Fruit fly (Drosophila melanogaster) whole organism, embryonic: Measurements from ENCODE around the gene CG15629.

Experiments
- ATbp ChIP-seq: fragments of 200-800 bp; sonication (Bioruptor generic); optimal IDR thresholded peaks from 2 replicates; lab custom pipeline; 2017; ENCODE audit warnings: missing biosample characterization, mild to moderate bottlenecking, missing genetic modification characterization, missing genetic modification reagents
- CG10209 ChIP-seq: fragments of 200-800 bp; sonication (Bioruptor generic); optimal IDR thresholded peaks from 3 replicates; lab custom pipeline; 2017; ENCODE audit warnings: missing biosample characterization, mild to moderate bottlenecking, missing genetic modification characterization, missing genetic modification reagents
- CG11560 ChIP-seq: fragments of 200-800 bp; sonication (Bioruptor generic); IDR thresholded peaks from 3 replicates; pipeline ENCODE4 v1.3.6; 2022; ENCODE audit warnings: missing biosample characterization, missing genetic modification characterization
- CG12236 ChIP-seq: fragments of 200-800 bp; sonication (Bioruptor generic); optimal IDR thresholded peaks from 2 replicates; lab custom pipeline; 2016; ENCODE audit warnings: missing biosample characterization, missing genetic modification characterization
- CG12391 ChIP-seq: fragments of 200-800 bp; sonication (Bioruptor generic); optimal IDR thresholded peaks from 3 replicates; lab custom pipeline; 2018; ENCODE audit warnings: missing biosample characterization, mild to moderate bottlenecking, missing genetic modification characterization, moderate library complexity
- CG12769 ChIP-seq: fragments of 200-800 bp; sonication (Bioruptor generic); optimal IDR thresholded peaks from 2 replicates; lab custom pipeline; 2019; ENCODE audit warnings: missing biosample characterization, mild to moderate bottlenecking, missing genetic modification characterization, moderate library complexity
- CG12942 ChIP-seq: fragments of 200-800 bp; sonication (Bioruptor generic); optimal IDR thresholded peaks from 3 replicates; lab custom pipeline; 2016; ENCODE audit warnings: missing biosample characterization, missing genetic modification characterization
- CG14050 ChIP-seq: fragments of 200-800 bp; sonication (Bioruptor generic); IDR thresholded peaks from 3 replicates; pipeline ENCODE4 v1.3.6; 2022; ENCODE audit warnings: missing biosample characterization, missing genetic modification characterization
- CG1529 ChIP-seq: fragments of 200-800 bp; sonication (Bioruptor generic); optimal IDR thresholded peaks from 3 replicates; lab custom pipeline; 2018; ENCODE audit warnings: missing biosample characterization, missing genetic modification characterization
- CG15514 ChIP-seq: fragments of 200-800 bp; sonication (Bioruptor generic); optimal IDR thresholded peaks from 3 replicates; lab custom pipeline; 2017; ENCODE audit warnings: missing biosample characterization, missing genetic modification characterization, mild to moderate bottlenecking, moderate library complexity, missing genetic modification reagents
- CG17328 ChIP-seq: fragments of 200-800 bp; sonication (Bioruptor generic); IDR thresholded peaks from 2 replicates; pipeline ENCODE4 v1.3.6; 2022; ENCODE audit warnings: missing biosample characterization, missing genetic modification characterization
- CG17829 ChIP-seq: fragments of 200-800 bp; optimal IDR thresholded peaks from 2 replicates; lab custom pipeline; 2019; ENCODE audit warnings: missing biosample characterization, mild to moderate bottlenecking, missing genetic modification characterization, moderate library complexity
- CG18619 ChIP-seq: fragments of 200-800 bp; sonication (Bioruptor generic); optimal IDR thresholded peaks from 3 replicates; lab custom pipeline; 2017; ENCODE audit warnings: missing biosample characterization, mild to moderate bottlenecking, missing genetic modification characterization
- CG18764 ChIP-seq: fragments of 200-800 bp; sonication (Bioruptor generic); optimal IDR thresholded peaks from 3 replicates; lab custom pipeline; 2016; ENCODE audit warnings: missing biosample characterization, missing genetic modification characterization
- CG4328 ChIP-seq: fragments of 200-800 bp; sonication (Bioruptor generic); optimal IDR thresholded peaks from 3 replicates; lab custom pipeline; 2017; ENCODE audit warnings: missing biosample characterization, missing genetic modification reagents, missing genetic modification characterization
- CG5245 ChIP-seq: fragments of 200-800 bp; sonication (Bioruptor generic); optimal IDR thresholded peaks from 3 replicates; lab custom pipeline; 2016; ENCODE audit warnings: missing biosample characterization, missing genetic modification characterization
- CG6683 ChIP-seq: fragments of 200-800 bp; sonication (Bioruptor generic); optimal IDR thresholded peaks from 2 replicates; lab custom pipeline; 2017; ENCODE audit warnings: missing biosample characterization, mild to moderate bottlenecking, missing genetic modification characterization, missing genetic modification reagents
- CG7357 ChIP-seq: fragments of 200-800 bp; sonication (Bioruptor generic); IDR thresholded peaks from 3 replicates; pipeline ENCODE4 v1.3.6; 2022; ENCODE audit warnings: missing biosample characterization, missing genetic modification characterization
- CG8478 ChIP-seq: fragments of >200 bp; optimal IDR thresholded peaks from 2 replicates; lab custom pipeline; 2018
- CG9727 ChIP-seq: fragments of 200-800 bp; sonication (Bioruptor generic); optimal IDR thresholded peaks from 3 replicates; lab custom pipeline; 2017; ENCODE audit warnings: missing biosample characterization, mild to moderate bottlenecking, missing genetic modification characterization
- CG9817 ChIP-seq: fragments of 200-800 bp; sonication (Bioruptor generic); optimal IDR thresholded peaks from 2 replicates; lab custom pipeline; 2018; ENCODE audit warnings: missing biosample characterization, mild to moderate bottlenecking, missing genetic modification characterization, moderate library complexity
- CTCF ChIP-seq: fragments of 200-800 bp; sonication (Bioruptor generic); optimal IDR thresholded peaks from 2 replicates; lab custom pipeline; 2017; ENCODE audit warnings: missing biosample characterization, mild to moderate bottlenecking, missing genetic modification characterization, moderate library complexity
- D ChIP-seq, 2 experiments: fragments of 200-800 bp in 1 of 2; fragments of >200 bp in 1 of 2; sonication (Bioruptor generic) in 1 of 2; optimal IDR thresholded peaks; 2 replicates in 1 of 2; 3 replicates in 1 of 2; lab custom pipeline; 2017; ENCODE audit warnings: mild to moderate bottlenecking in 1 of 2, missing biosample characterization in 1 of 2, missing genetic modification characterization in 1 of 2, missing genetic modification reagents in 1 of 2
- Doc3 ChIP-seq: fragments of 200-800 bp; sonication (Bioruptor generic); IDR thresholded peaks from 3 replicates; pipeline ENCODE4 v1.3.6; 2022; ENCODE audit warnings: missing biosample characterization, missing genetic modification characterization; ENCODE audit not compliant: partially characterized antibody
- ERR ChIP-seq: fragments of 200-800 bp; sonication (Bioruptor generic); optimal IDR thresholded peaks from 2 replicates; lab custom pipeline; 2016; ENCODE audit warnings: missing biosample characterization, missing genetic modification characterization
- Hmr ChIP-seq: fragments of 200-800 bp; sonication (Bioruptor generic); optimal IDR thresholded peaks from 3 replicates; lab custom pipeline; 2017; ENCODE audit warnings: mild to moderate bottlenecking, missing biosample characterization, missing genetic modification reagents, missing genetic modification characterization
- NC2α ChIP-seq: fragments of 200-800 bp; sonication (Bioruptor generic); optimal IDR thresholded peaks from 2 replicates; lab custom pipeline; 2016; ENCODE audit warnings: missing biosample characterization, missing genetic modification characterization
- NfI ChIP-seq: fragments of 200-800 bp; sonication (Bioruptor generic); optimal IDR thresholded peaks from 3 replicates; lab custom pipeline; 2018; ENCODE audit warnings: missing biosample characterization, mild to moderate bottlenecking, missing genetic modification characterization, moderate library complexity
- Rx ChIP-seq: fragments of 200-800 bp; sonication (Bioruptor generic); IDR thresholded peaks from 2 replicates; pipeline ENCODE4 v1.3.6; 2022; ENCODE audit warnings: missing biosample characterization, missing genetic modification characterization
- Sox100B ChIP-seq: fragments of 200-800 bp; sonication (Bioruptor generic); optimal IDR thresholded peaks from 3 replicates; lab custom pipeline; 2018; ENCODE audit warnings: missing biosample characterization, mild to moderate bottlenecking, missing genetic modification characterization
- Xrp1 ChIP-seq: fragments of 200-800 bp; sonication (Bioruptor generic); IDR thresholded peaks from 2 replicates; pipeline ENCODE4 v1.3.6; 2022; ENCODE audit warnings: missing biosample characterization, missing genetic modification characterization
- bcd ChIP-seq: fragments of 200-800 bp; sonication (Bioruptor generic); optimal IDR thresholded peaks from 2 replicates; lab custom pipeline; 2017; ENCODE audit warnings: missing biosample characterization, mild to moderate bottlenecking, missing genetic modification characterization
- ci ChIP-seq: fragments of 200-800 bp; sonication (Bioruptor generic); IDR thresholded peaks from 3 replicates; pipeline ENCODE4 v1.3.6; 2022; ENCODE audit warnings: missing biosample characterization, missing genetic modification characterization
- cwo ChIP-seq: fragments of 200-800 bp; sonication (Bioruptor generic); optimal IDR thresholded peaks from 3 replicates; lab custom pipeline; 2017; ENCODE audit warnings: missing biosample characterization, missing genetic modification characterization, mild to moderate bottlenecking, moderate library complexity, missing genetic modification reagents
- dmrt11E ChIP-seq: fragments of 200-800 bp; sonication (Bioruptor generic); optimal IDR thresholded peaks from 3 replicates; lab custom pipeline; 2018; ENCODE audit warnings: missing biosample characterization, mild to moderate bottlenecking, missing genetic modification characterization, moderate library complexity
- dmrt99B ChIP-seq: fragments of 200-800 bp; sonication (Bioruptor generic); optimal IDR thresholded peaks from 2 replicates; lab custom pipeline; 2018; ENCODE audit warnings: missing biosample characterization, mild to moderate bottlenecking, missing genetic modification characterization, moderate library complexity
- dpn ChIP-seq, 2 experiments: fragments of 200-800 bp; sonication (Bioruptor generic); optimal IDR thresholded peaks; 3 replicates each; lab custom pipeline; 2016; ENCODE audit warnings: missing biosample characterization in 2 of 2, missing genetic modification characterization in 2 of 2
- ems ChIP-seq: fragments of 200-800 bp; sonication (Bioruptor generic); optimal IDR thresholded peaks from 3 replicates; lab custom pipeline; 2016; ENCODE audit warnings: missing biosample characterization, missing genetic modification characterization
- ftz-f1 ChIP-seq: fragments of 200-800 bp; sonication (Bioruptor generic); optimal IDR thresholded peaks from 2 replicates; lab custom pipeline; 2016; ENCODE audit warnings: missing biosample characterization, missing genetic modification characterization
- gem ChIP-seq: fragments of 200-800 bp; sonication (Bioruptor generic); optimal IDR thresholded peaks from 2 replicates; lab custom pipeline; 2019; ENCODE audit warnings: missing biosample characterization, mild to moderate bottlenecking, missing genetic modification characterization, moderate library complexity
- grau ChIP-seq: fragments of 200-800 bp; optimal IDR thresholded peaks from 3 replicates; lab custom pipeline; 2019; ENCODE audit warnings: missing biosample characterization, mild to moderate bottlenecking, missing genetic modification characterization, moderate library complexity
- gsb-n ChIP-seq: fragments of 200-800 bp; sonication (Bioruptor generic); optimal IDR thresholded peaks from 3 replicates; lab custom pipeline; 2018; ENCODE audit warnings: missing biosample characterization, mild to moderate bottlenecking, missing genetic modification characterization
- hbn ChIP-seq: fragments of 200-800 bp; sonication (Bioruptor generic); IDR thresholded peaks from 2 replicates; pipeline ENCODE4 v1.3.6; 2022; ENCODE audit warnings: missing biosample characterization, missing genetic modification characterization; ENCODE audit not compliant: partially characterized antibody
- lmd ChIP-seq: fragments of 200-800 bp; sonication (Bioruptor generic); IDR thresholded peaks from 2 replicates; pipeline ENCODE4 v1.3.6; 2022; ENCODE audit warnings: missing biosample characterization, missing genetic modification characterization
- nmo ChIP-seq: fragments of 200-800 bp; sonication (Bioruptor generic); optimal IDR thresholded peaks from 2 replicates; lab custom pipeline; 2018; ENCODE audit warnings: missing biosample characterization, mild to moderate bottlenecking, missing genetic modification characterization, moderate library complexity
- pnt ChIP-seq: fragments of 200-800 bp; sonication (Bioruptor generic); optimal IDR thresholded peaks from 3 replicates; lab custom pipeline; 2016; ENCODE audit warnings: missing biosample characterization, missing genetic modification characterization
- ro ChIP-seq: fragments of 200-800 bp; sonication (Bioruptor generic); IDR thresholded peaks from 2 replicates; pipeline ENCODE4 v1.3.6; 2022; ENCODE audit warnings: missing biosample characterization, missing genetic modification characterization
- seq ChIP-seq: fragments of 200-800 bp; sonication (Bioruptor generic); IDR thresholded peaks from 2 replicates; pipeline ENCODE4 v1.3.6; 2022; ENCODE audit warnings: missing biosample characterization, missing genetic modification characterization
- so ChIP-seq: fragments of 200-800 bp; sonication (Bioruptor generic); IDR thresholded peaks from 3 replicates; pipeline ENCODE4 v1.3.6; 2022; ENCODE audit warnings: missing biosample characterization, missing genetic modification characterization
- ssp ChIP-seq: fragments of 200-800 bp; sonication (Bioruptor generic); IDR thresholded peaks from 2 replicates; pipeline ENCODE4 v1.3.6; 2022; ENCODE audit warnings: missing biosample characterization, missing genetic modification characterization
- trh ChIP-seq: fragments of 200-800 bp; sonication (Bioruptor generic); optimal IDR thresholded peaks from 2 replicates; lab custom pipeline; 2016; ENCODE audit warnings: missing biosample characterization, missing genetic modification characterization

CG15629 gene

dm6 chr2L:4856118-4856517 lies 43.3 kb downstream of the CG15629 start:
- peak; percentile 9 for TF ChIP-seq CG9817
- TF ChIP-seq CG15514 (GFP tag; lab: Kevin White, UChicago) = peak; percentile 36
- TF ChIP-seq Sox100B (GFP tag; lab: Kevin White, UChicago) = peak; percentile 59
- peak; percentile 28 for TF ChIP-seq NfI (GFP tag; lab: Kevin White, UChicago)
- TF ChIP-seq CG1529 (GFP tag; lab: Kevin White, UChicago) = peak; percentile 38
- TF ChIP-seq trh = no peak
- no peak for TF ChIP-seq CG12236 (GFP tag; lab: Kevin White, UChicago)
- TF ChIP-seq ERR = no peak
- TF ChIP-seq CG17829 (tag; lab: Kevin White, UChicago) = peak; percentile 70
- peak; percentile 43 for TF ChIP-seq CG10209 (GFP tag; lab: Kevin White, UChicago)
- peak; percentile 52 for TF ChIP-seq CG6683
- peak; percentile 32; the same call in 1 of the 3 replicates for TF ChIP-seq CG7357 (GFP tag; lab: Robert Waterston, UW)
- TF ChIP-seq CG17328 = peak; percentile 74
- TF ChIP-seq ftz-f1 (GFP tag; lab: Kevin White, UChicago) = no peak
- TF ChIP-seq so (GFP tag; lab: Robert Waterston, UW) = peak; percentile 53; the same call in 1 of the 3 replicates
- peak; percentile 87 for TF ChIP-seq gem (tag; lab: Kevin White, UChicago)
- peak; percentile 33 for TF ChIP-seq CG18764
- peak; percentile 66 for TF ChIP-seq cwo (GFP tag; lab: Kevin White, UChicago)
- TF ChIP-seq gsb-n (tag; lab: Kevin White, UChicago) = peak; percentile 59
- peak; percentile 78 for TF ChIP-seq ci (GFP tag; lab: Robert Waterston, UW)
- TF ChIP-seq CG4328 = no peak
- TF ChIP-seq CG5245 = peak; percentile 15
- TF ChIP-seq ems (GFP tag; lab: Kevin White, UChicago) = no peak
- TF ChIP-seq bcd (GFP tag; lab: Kevin White, UChicago) = peak; percentile 44
- peak; percentile 51 for TF ChIP-seq lmd (GFP tag; lab: Robert Waterston, UW)
- TF ChIP-seq dpn (GFP tag; optimal IDR thresholded peaks at IDR 0.05; lab: Kevin White, UChicago) = peak in 1 of 2 experiments; percentile 43
- no peak for TF ChIP-seq Doc3 (GFP tag; lab: Robert Waterston, UW)
- TF ChIP-seq grau = peak; percentile 59
- no peak for TF ChIP-seq ssp (GFP tag; lab: Robert Waterston, UW)
- TF ChIP-seq CG8478 = no peak
- no peak for TF ChIP-seq ro
- peak; percentile 48 for TF ChIP-seq CG9727 (GFP tag; lab: Kevin White, UChicago)
- TF ChIP-seq CG12769 (tag; lab: Kevin White, UChicago) = peak; percentile 53
- no peak for TF ChIP-seq CG11560 (tag; lab: Robert Waterston, UW)
- TF ChIP-seq pnt = peak; percentile 31
- TF ChIP-seq CG12391 (tag; lab: Kevin White, UChicago) = peak; percentile 83
- TF ChIP-seq Hmr (GFP tag; lab: Kevin White, UChicago) = peak; percentile 64
- TF ChIP-seq dmrt11E (tag; lab: Kevin White, UChicago) = peak; percentile 66
- TF ChIP-seq CG12942 (GFP tag; lab: Kevin White, UChicago) = peak; percentile 20
- peak; percentile 5 for TF ChIP-seq CG18619 (GFP tag; lab: Kevin White, UChicago)
- peak; percentile 63 for TF ChIP-seq ATbp (GFP tag; lab: Kevin White, UChicago)
- no peak for TF ChIP-seq CTCF
- TF ChIP-seq Rx (GFP tag; lab: Robert Waterston, UW) = 0 out of 2 replicates have a peak, but pooled peaks have one; percentile 24
- peak; percentile 51 for TF ChIP-seq nmo (GFP tag; lab: Kevin White, UChicago)
- TF ChIP-seq Xrp1 (GFP tag; lab: Robert Waterston, UW) = peak; percentile 81
- TF ChIP-seq seq (GFP tag; lab: Robert Waterston, UW) = 0 out of 2 replicates have a peak, but pooled peaks have one; percentile 16
- no peak for TF ChIP-seq hbn
- peak; percentile 43; the same call in 1 of the 3 replicates for TF ChIP-seq CG14050 (GFP tag; lab: Robert Waterston, UW)
- TF ChIP-seq NC2α (GFP tag; lab: Kevin White, UChicago) = no peak
- TF ChIP-seq D (optimal IDR thresholded peaks at IDR 0.05; lab: Kevin White, UChicago) = no peak
- peak; percentile 61 for TF ChIP-seq D (GFP tag; optimal IDR thresholded peaks at IDR 0.05; lab: Kevin White, UChicago)
- peak; percentile 84 for TF ChIP-seq dmrt99B
